Worm (Caenorhabditis elegans): Measurements from ENCODE around the gene K08F4.12.

The K08F4.12 gene

ce11 chrIV:10128906-10129386, 9.0 kb upstream of the K08F4.12 start, which contains the start of the genes gtbp-1 and K08F4.3 (continued):
- TF ChIP-seq rcor-1 (GFP tag; IDR thresholded peaks at IDR 0.05), result peak; percentile 41; the same call in 1 of the 2 replicates
- TF ChIP-seq ekl-4 (GFP tag; IDR thresholded peaks at IDR 0.05), result peak; percentile 46; the same call in 1 of the 2 replicates
- TF ChIP-seq dpff-1 (tag; optimal IDR thresholded peaks at IDR 0.05), result no peak
- TF ChIP-seq Y53F4B.3 (GFP tag; IDR thresholded peaks at IDR 0.05), result no peak
- TF ChIP-seq F57C9.4 (tag; optimal IDR thresholded peaks at IDR 0.05), result no peak
- peak; percentile 21 for TF ChIP-seq snpc-4 (GFP tag; optimal IDR thresholded peaks at IDR 0.05)
- TF ChIP-seq snpc-4 (tag; optimal IDR thresholded peaks at IDR 0.05), result peak in 3 of 4 experiments; percentile 41 to 73 (median 51)
- TF ChIP-seq lin-26 (GFP tag; IDR thresholded peaks at IDR 0.05), result no peak
- TF ChIP-seq nhr-90 (tag; optimal IDR thresholded peaks at IDR 0.05), result no peak
- no peak for TF ChIP-seq lsy-27 (tag; optimal IDR thresholded peaks at IDR 0.05; ENCODE audit: borderline replicate concordance, insufficient read depth)
- TF ChIP-seq T07F8.4 (tag; optimal IDR thresholded peaks at IDR 0.05), result no peak
- TF ChIP-seq nhr-80 (tag; optimal IDR thresholded peaks at IDR 0.05), result peak; percentile 19
- TF ChIP-seq aptf-3 (GFP tag; IDR thresholded peaks at IDR 0.05), result no peak
- no peak for TF ChIP-seq nfya-1 (tag; optimal IDR thresholded peaks at IDR 0.05; ENCODE audit: borderline replicate concordance, insufficient read depth)
- no peak for TF ChIP-seq let-526 (GFP tag; IDR thresholded peaks at IDR 0.05)
- TF ChIP-seq ztf-22 (GFP tag; optimal IDR thresholded peaks at IDR 0.05), result no peak
- no peak for TF ChIP-seq lag-1 (GFP tag; IDR thresholded peaks at IDR 0.05)
- peak; percentile 59 for TF ChIP-seq lsl-1 (GFP tag; optimal IDR thresholded peaks at IDR 0.05)
- no peak for TF ChIP-seq hlh-26 (GFP tag; conservative IDR thresholded peaks at IDR 0.05)
- no peak for TF ChIP-seq hrde-1 (tag; optimal IDR thresholded peaks at IDR 0.05; ENCODE audit: borderline replicate concordance)
- TF ChIP-seq nfyb-1 (GFP tag; IDR thresholded peaks at IDR 0.05), result 0 out of 2 replicates have a peak, but pooled peaks have one; percentile 44
- no peak for TF ChIP-seq egl-44 (GFP tag; IDR thresholded peaks at IDR 0.05)
- peak; percentile 47 for TF ChIP-seq attf-3 (GFP tag; conservative IDR thresholded peaks at IDR 0.05)
- peak; percentile 56 for TF ChIP-seq madf-8 (GFP tag; conservative IDR thresholded peaks at IDR 0.05)
- TF ChIP-seq pha-4 (tag; optimal IDR thresholded peaks at IDR 0.05), result no peak
- TF ChIP-seq dpl-1 (GFP tag; optimal IDR thresholded peaks at IDR 0.05), result peak; percentile 69
- peak; percentile 50 for TF ChIP-seq F23B12.7 (tag; optimal IDR thresholded peaks at IDR 0.05; ENCODE audit: insufficient read depth)
- TF ChIP-seq sptf-2 (GFP tag; optimal IDR thresholded peaks at IDR 0.05), result no peak
- TF ChIP-seq tbp1 (GFP tag; optimal IDR thresholded peaks at IDR 0.05), result no peak
- no peak for TF ChIP-seq mel-28 (tag; optimal IDR thresholded peaks at IDR 0.05; ENCODE audit: borderline replicate concordance)
- TF ChIP-seq hmg-20 (GFP tag; IDR thresholded peaks at IDR 0.05), result no peak
- no peak for TF ChIP-seq F10E7.11 (tag; optimal IDR thresholded peaks at IDR 0.05)

ce11 chrIV:10129957-10130356, 7.9 kb upstream of the K08F4.12 start, which contains the start of gene glt-3:
Gene glt-3, plus strand, starts transcription at chrIV:10130257.
- no peak for TF ChIP-seq Y95B8A.8 (GFP tag; IDR thresholded peaks at IDR 0.05)
- TF ChIP-seq snpc-1.3 (tag; optimal IDR thresholded peaks at IDR 0.05; ENCODE audit: insufficient read depth), result no peak
- no peak for TF ChIP-seq mes-4 (tag; optimal IDR thresholded peaks at IDR 0.05)
- TF ChIP-seq zim-3 (tag; optimal IDR thresholded peaks at IDR 0.05), result no peak
- TF ChIP-seq B0336.3 (GFP tag; IDR thresholded peaks at IDR 0.05), result no peak
- TF ChIP-seq repo-1 (tag; optimal IDR thresholded peaks at IDR 0.05), result no peak
- no peak for TF ChIP-seq lsy-27 (tag; optimal IDR thresholded peaks at IDR 0.05; ENCODE audit: borderline replicate concordance, insufficient read depth)
- no peak for TF ChIP-seq tbx-9 (tag; optimal IDR thresholded peaks at IDR 0.05; ENCODE audit: borderline replicate concordance)
